Worm (Caenorhabditis elegans) whole organism, L3 larva: ENCODE results near the gene hpo-40.

Experiments
- ZK546.5 ChIP-seq: sonication (generic microtip); optimal IDR thresholded peaks from 2 replicates; lab custom pipeline; 2017; ENCODE audit warnings: missing biosample characterization, missing genetic modification characterization
- aly-2 ChIP-seq: fragments of 150-350 bp; optimal IDR thresholded peaks from 2 replicates; lab custom pipeline; 2014; ENCODE audit warnings: missing biosample characterization, missing genetic modification characterization
- ama-1 ChIP-seq: fragments of 150-350 bp; optimal IDR thresholded peaks from 2 replicates; lab custom pipeline; 2018
- ceh-16 ChIP-seq: sonication (generic microtip); optimal IDR thresholded peaks from 2 replicates; lab custom pipeline; 2017; ENCODE audit warnings: missing biosample characterization, missing genetic modification characterization
- ceh-28 ChIP-seq: fragments of 150-350 bp; optimal IDR thresholded peaks from 2 replicates; lab custom pipeline; 2014; ENCODE audit warnings: missing biosample characterization, missing genetic modification reagents, missing genetic modification characterization
- ceh-82 ChIP-seq: fragments of 150-350 bp; optimal IDR thresholded peaks from 2 replicates; lab custom pipeline; 2014; ENCODE audit warnings: missing biosample characterization, missing genetic modification characterization
- ceh-9 ChIP-seq: sonication (generic microtip); optimal IDR thresholded peaks from 2 replicates; lab custom pipeline; 2018; ENCODE audit warnings: missing biosample characterization, missing genetic modification characterization
- daf-12 ChIP-seq: fragments of 150-350 bp; optimal IDR thresholded peaks from 2 replicates; lab custom pipeline; 2014; ENCODE audit warnings: missing biosample characterization, missing genetic modification reagents, missing genetic modification characterization
- egl-27 ChIP-seq: sonication (generic microtip); optimal IDR thresholded peaks from 4 replicates; lab custom pipeline; 2017; ENCODE audit warnings: missing biosample characterization, missing genetic modification reagents, missing genetic modification characterization
- egl-5 ChIP-seq: fragments of 150-350 bp; optimal IDR thresholded peaks from 2 replicates; lab custom pipeline; 2017; ENCODE audit warnings: missing biosample characterization, missing genetic modification reagents, missing genetic modification characterization, inconsistent platforms
- elt-1 ChIP-seq: fragments of 150-350 bp; optimal IDR thresholded peaks from 2 replicates; lab custom pipeline; 2014; ENCODE audit warnings: missing biosample characterization, missing genetic modification characterization
- elt-2 ChIP-seq: sonication (generic microtip); optimal IDR thresholded peaks from 2 replicates; lab custom pipeline; 2016; ENCODE audit warnings: missing genetic modification reagents, mild to moderate bottlenecking, missing genetic modification characterization, missing compliant biosample characterization
- elt-3 ChIP-seq, 3 experiments: fragments of 150-350 bp in 1 of 3; sonication (generic microtip) in 2 of 3; optimal IDR thresholded peaks; 2 replicates in 2 of 3; 4 replicates in 1 of 3; lab custom pipeline; 2014 to 2017; ENCODE audit warnings: missing biosample characterization in 3 of 3, missing genetic modification characterization in 3 of 3
- eor-1 ChIP-seq, 2 experiments: fragments of 150-350 bp; optimal IDR thresholded peaks; 2 replicates each; lab custom pipeline; 2014 to 2018; ENCODE audit warnings: missing biosample characterization in 2 of 2, missing genetic modification characterization in 2 of 2
- fkh-10 ChIP-seq: sonication (generic microtip); optimal IDR thresholded peaks from 2 replicates; lab custom pipeline; 2017; ENCODE audit warnings: missing biosample characterization, missing genetic modification reagents, missing genetic modification characterization
- fkh-2 ChIP-seq: fragments of 150-350 bp; optimal IDR thresholded peaks from 2 replicates; lab custom pipeline; 2014; ENCODE audit warnings: missing biosample characterization, missing genetic modification reagents, missing genetic modification characterization
- hmg-11 ChIP-seq: sonication (generic microtip); optimal IDR thresholded peaks from 2 replicates; lab custom pipeline; 2016; ENCODE audit warnings: missing genetic modification characterization, missing compliant biosample characterization
- jun-1 ChIP-seq: fragments of 150-350 bp; optimal IDR thresholded peaks from 2 replicates; lab custom pipeline; 2014; ENCODE audit warnings: missing biosample characterization, missing genetic modification reagents, missing genetic modification characterization
- lin-15B ChIP-seq: fragments of 150-350 bp; optimal IDR thresholded peaks from 2 replicates; lab custom pipeline; 2014; ENCODE audit warnings: missing biosample characterization, missing genetic modification characterization
- lsy-12 ChIP-seq: sonication (generic microtip); optimal IDR thresholded peaks from 2 replicates; lab custom pipeline; 2016; ENCODE audit warnings: mild to moderate bottlenecking, missing genetic modification characterization, missing compliant biosample characterization
- mdl-1 ChIP-seq: fragments of 150-350 bp; optimal IDR thresholded peaks from 2 replicates; lab custom pipeline; 2014; ENCODE audit warnings: missing biosample characterization, missing genetic modification characterization
- mml-1 ChIP-seq: fragments of 150-350 bp; sonication (generic microtip); optimal IDR thresholded peaks from 3 replicates; lab custom pipeline; 2014; ENCODE audit warnings: missing biosample characterization, missing genetic modification characterization
- nfya-1 ChIP-seq: sonication (generic microtip); optimal IDR thresholded peaks from 2 replicates; lab custom pipeline; 2017; ENCODE audit warnings: missing genetic modification characterization, mild to moderate bottlenecking, missing compliant biosample characterization, antibody characterized with exemption, moderate library complexity; ENCODE audit not compliant: insufficient read depth
- nhr-11 ChIP-seq: fragments of 150-350 bp; optimal IDR thresholded peaks from 2 replicates; lab custom pipeline; 2014; ENCODE audit warnings: missing biosample characterization, missing genetic modification characterization
- nhr-12 ChIP-seq: fragments of 150-350 bp; optimal IDR thresholded peaks from 2 replicates; lab custom pipeline; 2014; ENCODE audit warnings: missing biosample characterization, missing genetic modification characterization
- nhr-23 ChIP-seq: fragments of 150-350 bp; optimal IDR thresholded peaks from 2 replicates; lab custom pipeline; 2014; ENCODE audit warnings: missing biosample characterization, missing genetic modification reagents, missing genetic modification characterization
- nhr-237 ChIP-seq: fragments of 150-350 bp; optimal IDR thresholded peaks from 2 replicates; lab custom pipeline; 2014; ENCODE audit warnings: missing biosample characterization, missing genetic modification characterization
- nhr-25 ChIP-seq: sonication (generic microtip); optimal IDR thresholded peaks from 2 replicates; lab custom pipeline; 2017; ENCODE audit warnings: missing biosample characterization, missing genetic modification characterization
- nhr-28 ChIP-seq: fragments of 150-350 bp; optimal IDR thresholded peaks from 2 replicates; lab custom pipeline; 2014; ENCODE audit warnings: missing biosample characterization, missing genetic modification characterization
- nhr-43 ChIP-seq: sonication (generic microtip); optimal IDR thresholded peaks from 2 replicates; lab custom pipeline; 2016; ENCODE audit warnings: mild to moderate bottlenecking, missing genetic modification characterization, missing compliant biosample characterization; ENCODE audit not compliant: poor library complexity, severe bottlenecking
- nhr-67 ChIP-seq: fragments of 150-350 bp; optimal IDR thresholded peaks from 2 replicates; lab custom pipeline; 2014; ENCODE audit warnings: missing biosample characterization, missing genetic modification characterization
- nhr-76 ChIP-seq: fragments of 150-350 bp; sonication (generic microtip); optimal IDR thresholded peaks from 5 replicates; lab custom pipeline; 2014; ENCODE audit warnings: missing biosample characterization, missing genetic modification characterization
- nhr-77 ChIP-seq: fragments of 150-350 bp; optimal IDR thresholded peaks from 2 replicates; lab custom pipeline; 2014; ENCODE audit warnings: missing biosample characterization, missing genetic modification characterization
- pha-4 ChIP-seq: fragments of 150-350 bp; optimal IDR thresholded peaks from 2 replicates; lab custom pipeline; 2014; ENCODE audit warnings: missing biosample characterization, missing genetic modification reagents, missing genetic modification characterization
- pqm-1 ChIP-seq: fragments of 150-350 bp; optimal IDR thresholded peaks from 2 replicates; lab custom pipeline; 2017; ENCODE audit warnings: missing biosample characterization, missing genetic modification characterization, inconsistent platforms
- sea-2 ChIP-seq: fragments of 150-350 bp; sonication (generic microtip); optimal IDR thresholded peaks from 4 replicates; lab custom pipeline; 2014; ENCODE audit warnings: missing biosample characterization, missing genetic modification reagents, missing genetic modification characterization
- skn-1 ChIP-seq: fragments of 150-350 bp; optimal IDR thresholded peaks from 2 replicates; lab custom pipeline; 2014; ENCODE audit warnings: missing biosample characterization, missing genetic modification characterization
- unc-39 ChIP-seq: sonication (generic microtip); optimal IDR thresholded peaks from 4 replicates; lab custom pipeline; 2017; ENCODE audit warnings: missing biosample characterization, missing genetic modification characterization
- ztf-4 ChIP-seq: fragments of 150-350 bp; optimal IDR thresholded peaks from 2 replicates; lab custom pipeline; 2014; ENCODE audit warnings: missing biosample characterization, missing genetic modification characterization

The hpo-40 gene

DNA sequence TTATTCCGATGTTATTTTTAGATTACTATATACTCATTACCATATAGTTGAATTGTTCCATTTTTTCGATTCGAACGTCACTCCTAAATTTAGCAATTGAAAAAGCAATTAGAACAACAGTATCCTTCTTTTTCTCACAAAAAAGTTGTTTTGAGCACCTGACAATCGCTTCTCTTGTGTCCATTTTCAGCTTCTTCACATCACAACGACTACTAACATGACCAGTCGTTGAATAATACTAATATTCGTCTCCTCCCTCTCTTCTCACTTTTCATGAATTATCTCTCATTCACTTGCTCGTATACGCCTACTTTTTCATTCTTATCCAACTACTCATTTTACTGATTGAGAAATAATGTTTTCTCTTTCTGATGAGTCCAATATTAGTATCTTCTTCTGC, 4.0 kb downstream of the hpo-40 start, which contains the start of gene ZK856.14:
TSS of gene ZK856.14 (plus strand) at position 301 of the 400 bp plus-strand sequence.
- TF ChIP-seq hmg-11 (tag; lab: Kevin White, UChicago) (no peak), ceh-82 (tag; lab: Kevin White, UChicago) (no peak), egl-5 (tag; lab: Kevin White, UChicago) (no peak), lin-15B (tag; lab: Kevin White, UChicago) (no peak), nfya-1 (tag; lab: Kevin White, UChicago) (no peak), elt-2 (tag; lab: Kevin White, UChicago) (no peak), fkh-2 (tag; lab: Kevin White, UChicago) (no peak), fkh-10 (GFP tag; lab: Kevin White, UChicago) (no peak), mml-1 (no peak), nhr-12 (tag; lab: Kevin White, UChicago) (no peak), nhr-43 (no peak), pqm-1 (tag; lab: Kevin White, UChicago) (no peak), nhr-23 (tag; lab: Kevin White, UChicago) (no peak), jun-1 (tag; lab: Kevin White, UChicago) (no peak)

DNA sequence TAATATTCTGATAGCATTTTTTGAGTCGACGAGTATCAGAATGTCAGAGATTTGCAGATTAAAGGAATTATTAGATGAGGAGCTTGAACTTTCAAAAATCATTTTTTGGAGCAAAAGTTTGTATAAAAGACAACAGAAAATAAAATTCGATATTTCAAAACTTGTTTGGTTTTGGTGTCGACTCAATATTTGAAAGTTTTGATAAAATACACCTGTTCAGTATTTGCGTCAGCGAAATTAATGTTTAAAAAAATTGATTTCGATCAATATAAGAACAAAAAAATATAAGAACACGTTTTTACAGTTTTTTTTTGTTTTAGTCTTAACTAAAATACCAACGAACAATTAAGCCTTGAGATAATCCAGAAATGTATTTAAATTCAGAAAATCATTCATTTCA, 7.9 kb downstream of the hpo-40 start, which contains the start of gene C12D8.13:
TSS of gene C12D8.13 (minus strand) at position 101 of the 400 bp plus-strand sequence.
- TF ChIP-seq daf-12 (tag; lab: Kevin White, UChicago) = no peak
- TF ChIP-seq mml-1 = no peak
- TF ChIP-seq ztf-4 (tag; lab: Kevin White, UChicago) = no peak
- no peak for TF ChIP-seq nhr-28
- no peak for TF ChIP-seq sea-2
- no peak for TF ChIP-seq nhr-237 (tag; lab: Kevin White, UChicago)
- TF ChIP-seq ceh-9 = no peak
- no peak for TF ChIP-seq nhr-77 (tag; lab: Kevin White, UChicago)
- no peak for TF ChIP-seq ceh-82 (tag; lab: Kevin White, UChicago)
- no peak for TF ChIP-seq eor-1 (tag; optimal IDR thresholded peaks at IDR 0.05; lab: Kevin White, UChicago)
- TF ChIP-seq skn-1 (tag; lab: Kevin White, UChicago) = no peak
- TF ChIP-seq unc-39 (tag; lab: Kevin White, UChicago) = no peak
- no peak for TF ChIP-seq nhr-25 (tag; lab: Kevin White, UChicago)

DNA sequence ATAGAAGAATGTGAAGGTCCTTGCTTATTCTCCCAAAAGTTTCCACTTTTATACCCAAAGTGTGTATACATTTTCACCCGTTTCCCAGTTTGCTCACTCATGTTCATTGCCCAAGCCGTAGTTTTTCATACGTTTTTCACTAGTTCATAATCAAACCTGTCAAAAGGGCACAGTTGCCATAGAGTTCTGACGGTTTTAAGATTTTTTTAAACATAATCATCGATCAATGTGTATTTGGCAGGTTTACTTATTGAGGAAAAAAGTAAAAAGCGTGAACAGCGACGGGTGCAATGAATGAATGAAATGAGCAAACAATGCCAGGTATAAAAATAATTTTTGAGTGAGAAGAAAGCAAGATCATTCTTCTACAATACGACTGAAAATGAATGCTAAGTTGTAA, 8.6 kb downstream of the hpo-40 start, which contains the start of the genes fipr-5 and fipr-9:
TSS of gene fipr-5 (minus strand) at position 101 of the 400 bp plus-strand sequence.
TSS of gene fipr-9 (plus strand) at position 346 of the 400 bp plus-strand sequence.
- TF ChIP-seq nfya-1 (tag; lab: Kevin White, UChicago) (no peak), elt-1 (no peak), pha-4 (tag; lab: Kevin White, UChicago) (no peak), pqm-1 (tag; lab: Kevin White, UChicago) (no peak), nhr-28 (no peak), nhr-77 (tag; lab: Kevin White, UChicago) (no peak), ZK546.5 (tag; lab: Kevin White, UChicago) (no peak), ceh-28 (no peak), mdl-1 (tag; lab: Kevin White, UChicago) (no peak), aly-2 (tag; lab: Kevin White, UChicago) (no peak), skn-1 (tag; lab: Kevin White, UChicago) (no peak), lsy-12 (tag; lab: Kevin White, UChicago) (no peak), nhr-23 (tag; lab: Kevin White, UChicago) (no peak), hmg-11 (tag; lab: Kevin White, UChicago) (no peak), ztf-4 (tag; lab: Kevin White, UChicago) (no peak), lin-15B (tag; lab: Kevin White, UChicago) (no peak), egl-27 (tag; lab: Kevin White, UChicago) (no peak)
- TF ChIP-seq, all 47 proteins: peak for 0

DNA sequence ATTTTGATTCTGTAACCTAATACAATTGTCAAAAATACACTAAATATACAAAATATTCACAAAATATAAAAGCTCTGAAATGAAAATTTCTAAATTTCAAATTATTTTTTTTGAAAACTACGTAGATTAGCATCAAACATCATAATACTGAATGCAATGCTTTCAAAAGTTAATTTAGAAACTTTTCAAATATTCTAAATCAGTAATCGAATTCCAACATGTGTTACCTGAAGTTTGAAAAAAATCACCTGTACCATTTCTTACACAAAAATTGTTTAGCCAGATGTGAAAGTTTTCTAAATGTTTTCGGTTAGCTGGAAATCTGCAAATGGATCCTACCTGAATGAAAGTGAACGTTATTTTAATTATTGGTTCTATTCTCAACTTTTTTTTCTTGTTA, 9.3 kb downstream of the hpo-40 start, which contains the start of gene C12D8.20:
TSS of gene C12D8.20 (plus strand) at position 301 of the 400 bp plus-strand sequence.
- TF ChIP-seq elt-3 (tag; optimal IDR thresholded peaks at IDR 0.05; lab: Kevin White, UChicago) = no peak
- no peak for TF ChIP-seq nhr-67
- no peak for TF ChIP-seq pha-4 (tag; lab: Kevin White, UChicago)
- TF ChIP-seq ztf-4 (tag; lab: Kevin White, UChicago) = no peak
- no peak for TF ChIP-seq elt-2 (tag; lab: Kevin White, UChicago)
- no peak for TF ChIP-seq lsy-12 (tag; lab: Kevin White, UChicago)
- no peak for TF ChIP-seq nhr-11 (tag; lab: Kevin White, UChicago)
- TF ChIP-seq nhr-76 (tag; lab: Kevin White, UChicago) = no peak
- no peak for TF ChIP-seq ama-1 (lab: Kevin White, UChicago)
- no peak for TF ChIP-seq jun-1 (tag; lab: Kevin White, UChicago)
- TF ChIP-seq skn-1 (tag; lab: Kevin White, UChicago) = no peak
- TF ChIP-seq nhr-12 (tag; lab: Kevin White, UChicago) = no peak
- no peak for TF ChIP-seq hmg-11 (tag; lab: Kevin White, UChicago)
- no peak for TF ChIP-seq ceh-82 (tag; lab: Kevin White, UChicago)
- no peak for TF ChIP-seq ceh-16 (tag; lab: Kevin White, UChicago)
